Worm (Caenorhabditis elegans) whole organism, L4 larva: Measurements from ENCODE around the gene rbm-34.

Experiments
- F37D6.2 ChIP-seq: sonication (generic microtip); optimal IDR thresholded peaks from 2 replicates; lab custom pipeline; 2016; ENCODE audit warnings: mild to moderate bottlenecking, missing genetic modification characterization, missing compliant biosample characterization
- F44E2.7 ChIP-seq: fragments of 200-800 bp; sonication (Bioruptor generic); IDR thresholded peaks from 2 replicates; pipeline ENCODE4 v2.1.2; 2022; ENCODE audit warnings: missing genetic modification characterization, missing compliant biosample characterization
- F49E8.2 ChIP-seq: sonication (generic microtip); optimal IDR thresholded peaks from 2 replicates; lab custom pipeline; 2016; ENCODE audit warnings: missing compliant biosample characterization, mild to moderate bottlenecking, missing genetic modification characterization, borderline replicate concordance
- R02D3.7 ChIP-seq: fragments of 150-350 bp; sonication (generic microtip); optimal IDR thresholded peaks from 3 replicates; lab custom pipeline; 2014; ENCODE audit warnings: missing biosample characterization, missing genetic modification characterization
- Y5F2A.4 ChIP-seq: fragments of 200-800 bp; sonication (Bioruptor generic); optimal IDR thresholded peaks from 2 replicates; lab custom pipeline; 2018; ENCODE audit warnings: mild to moderate bottlenecking, missing genetic modification characterization, missing compliant biosample characterization
- aha-1 ChIP-seq: fragments of 150-350 bp; peaks from one replicate; lab custom pipeline; 2014; ENCODE audit warnings: missing biosample characterization, missing genetic modification characterization
- ama-1 ChIP-seq: fragments of 150-350 bp; optimal IDR thresholded peaks from 2 replicates; lab custom pipeline; 2014; ENCODE audit warnings: inconsistent platforms, mixed read lengths
- arid-1 ChIP-seq: fragments of 200-800 bp; sonication (Bioruptor generic); conservative IDR thresholded peaks from 2 replicates; pipeline ENCODE4 v1.3.6; 2022; ENCODE audit warnings: missing genetic modification reagents, missing genetic modification characterization, missing compliant biosample characterization
- attf-4 ChIP-seq: sonication (generic microtip); optimal IDR thresholded peaks from 3 replicates; lab custom pipeline; 2017; ENCODE audit warnings: missing biosample characterization, missing genetic modification characterization
- ceh-20 ChIP-seq: fragments of 200-800 bp; sonication (Bioruptor generic); IDR thresholded peaks from 2 replicates; pipeline ENCODE4 v1.3.6; 2022; ENCODE audit warnings: missing genetic modification reagents, missing genetic modification characterization, missing compliant biosample characterization
- ceh-62 ChIP-seq: sonication (generic microtip); optimal IDR thresholded peaks from 2 replicates; lab custom pipeline; 2017; ENCODE audit warnings: missing biosample characterization, missing genetic modification characterization
- ctbp-1 ChIP-seq: fragments of 200-800 bp; sonication (Bioruptor generic); IDR thresholded peaks from 2 replicates; pipeline ENCODE4 v1.3.6; 2022; ENCODE audit warnings: missing genetic modification reagents, missing genetic modification characterization, missing compliant biosample characterization
- daf-12 ChIP-seq: fragments of 150-350 bp; optimal IDR thresholded peaks from 2 replicates; lab custom pipeline; 2014; ENCODE audit warnings: missing biosample characterization, missing genetic modification reagents, missing genetic modification characterization
- dmd-9 ChIP-seq: fragments of 200-800 bp; sonication (Bioruptor generic); IDR thresholded peaks from 2 replicates; pipeline ENCODE4 v1.3.6; 2022; ENCODE audit warnings: missing genetic modification reagents, missing genetic modification characterization, missing compliant biosample characterization
- dpl-1 ChIP-seq: fragments of 150-350 bp; optimal IDR thresholded peaks from 2 replicates; lab custom pipeline; 2014; ENCODE audit warnings: missing biosample characterization, missing genetic modification reagents, missing genetic modification characterization
- egl-27 ChIP-seq: sonication (generic microtip); optimal IDR thresholded peaks from 3 replicates; lab custom pipeline; 2017; ENCODE audit warnings: missing biosample characterization, missing genetic modification reagents, missing genetic modification characterization
- egl-43 ChIP-seq: fragments of 200-800 bp; sonication (Bioruptor generic); IDR thresholded peaks from 2 replicates; pipeline ENCODE4 v1.3.6; 2022; ENCODE audit warnings: missing genetic modification reagents, missing genetic modification characterization, missing compliant biosample characterization
- fkh-10 ChIP-seq: fragments of 150-350 bp; optimal IDR thresholded peaks from 2 replicates; lab custom pipeline; 2014; ENCODE audit warnings: missing biosample characterization, missing genetic modification reagents, missing genetic modification characterization
- hif-1 ChIP-seq, 2 experiments: sonication (generic microtip); optimal IDR thresholded peaks; 2 replicates each; lab custom pipeline; 2016 to 2017; ENCODE audit warnings: missing compliant biosample characterization in 2 of 2, missing genetic modification characterization in 2 of 2, missing genetic modification reagents in 2 of 2, missing genotype in 2 of 2, mild to moderate bottlenecking in 1 of 2
- lim-7 ChIP-seq: fragments of 200-800 bp; sonication (Bioruptor generic); IDR thresholded peaks from 2 replicates; pipeline ENCODE4 v1.3.6; 2022; ENCODE audit warnings: missing genetic modification characterization, missing compliant biosample characterization
- lin-1 ChIP-seq: fragments of 200-800 bp; sonication (Bioruptor generic); IDR thresholded peaks from 2 replicates; pipeline ENCODE4 v1.3.6; 2022; ENCODE audit warnings: missing genetic modification reagents, missing genetic modification characterization, missing compliant biosample characterization
- lin-13 ChIP-seq: fragments of 150-350 bp; optimal IDR thresholded peaks from 2 replicates; lab custom pipeline; 2014; ENCODE audit warnings: missing biosample characterization, missing genetic modification reagents, missing genetic modification characterization
- lin-29 ChIP-seq: fragments of 200-800 bp; sonication (Bioruptor generic); IDR thresholded peaks from 2 replicates; pipeline ENCODE4 v1.3.6; 2022; ENCODE audit warnings: missing genetic modification reagents, missing genetic modification characterization, missing compliant biosample characterization
- lin-38 ChIP-seq: fragments of 200-800 bp; sonication (Bioruptor generic); IDR thresholded peaks from 2 replicates; pipeline ENCODE4 v1.3.6; 2022; ENCODE audit warnings: missing genetic modification reagents, missing genetic modification characterization, missing compliant biosample characterization
- lin-39 ChIP-seq: fragments of 150-350 bp; optimal IDR thresholded peaks from 2 replicates; lab custom pipeline; 2014; ENCODE audit warnings: missing biosample characterization, missing genetic modification reagents, missing genetic modification characterization
- madf-5 ChIP-seq, 2 experiments: fragments of 200-800 bp; sonication (Bioruptor generic); IDR thresholded peaks; 2 replicates each; pipeline ENCODE4 v1.3.6; 2022; ENCODE audit warnings: missing compliant biosample characterization in 2 of 2, missing genetic modification characterization in 2 of 2
- madf-9 ChIP-seq: fragments of 200-800 bp; sonication (Bioruptor generic); conservative IDR thresholded peaks from 2 replicates; pipeline ENCODE4 v1.3.6; 2022; ENCODE audit warnings: missing genetic modification reagents, missing genetic modification characterization, missing compliant biosample characterization
- mdt-29 ChIP-seq: fragments of 200-800 bp; sonication (Bioruptor generic); IDR thresholded peaks from 2 replicates; pipeline ENCODE4 v1.3.6; 2022; ENCODE audit warnings: missing genetic modification reagents, missing genetic modification characterization, missing compliant biosample characterization
- mep-1 ChIP-seq: fragments of 150-350 bp; sonication (generic microtip); optimal IDR thresholded peaks from 3 replicates; lab custom pipeline; 2014; ENCODE audit warnings: missing biosample characterization, missing genetic modification characterization
- mes-2 ChIP-seq: sonication (generic microtip); optimal IDR thresholded peaks from 2 replicates; lab custom pipeline; 2016; ENCODE audit warnings: missing genotype, mild to moderate bottlenecking, missing genetic modification characterization, missing compliant biosample characterization; ENCODE audit not compliant: poor library complexity, severe bottlenecking
- mxl-2 ChIP-seq: fragments of 200-800 bp; sonication (Bioruptor generic); conservative IDR thresholded peaks from 2 replicates; pipeline ENCODE4 v1.3.6; 2022; ENCODE audit warnings: missing genetic modification reagents, missing genetic modification characterization, missing compliant biosample characterization
- mxl-3 ChIP-seq: fragments of 200-800 bp; sonication (Bioruptor generic); optimal IDR thresholded peaks from 2 replicates; lab custom pipeline; 2018; ENCODE audit warnings: mild to moderate bottlenecking, missing genetic modification characterization, missing compliant biosample characterization
- nhr-102 ChIP-seq: sonication (generic microtip); optimal IDR thresholded peaks from 2 replicates; lab custom pipeline; 2016; ENCODE audit warnings: mild to moderate bottlenecking, missing genetic modification characterization, moderate library complexity, missing compliant biosample characterization
- nhr-111 ChIP-seq: fragments of 200-800 bp; sonication (Bioruptor generic); optimal IDR thresholded peaks from 2 replicates; lab custom pipeline; 2018; ENCODE audit warnings: mild to moderate bottlenecking, missing genetic modification characterization, missing compliant biosample characterization
- nhr-237 ChIP-seq: sonication (generic microtip); optimal IDR thresholded peaks from 2 replicates; lab custom pipeline; 2017; ENCODE audit warnings: missing biosample characterization, missing genetic modification characterization
- pha-4 ChIP-seq, 2 experiments: fragments of 150-350 bp in 1 of 2; fragments of 200-800 bp in 1 of 2; sonication (Bioruptor generic) in 1 of 2; IDR thresholded peaks in 1 of 2; optimal IDR thresholded peaks in 1 of 2; 2 replicates each; pipeline versions ENCODE4 v1.3.6 to Lab custom; 2014 to 2022; ENCODE audit warnings: missing genetic modification characterization in 2 of 2, missing genetic modification reagents in 2 of 2, missing biosample characterization in 1 of 2, missing compliant biosample characterization in 1 of 2
- pqm-1 ChIP-seq: sonication (generic microtip); optimal IDR thresholded peaks from 2 replicates; lab custom pipeline; 2017; ENCODE audit warnings: missing biosample characterization, missing genetic modification characterization
- sdz-12 ChIP-seq: fragments of 200-800 bp; sonication (Bioruptor generic); optimal IDR thresholded peaks from 2 replicates; lab custom pipeline; 2018; ENCODE audit warnings: mild to moderate bottlenecking, missing genetic modification characterization, missing compliant biosample characterization
- snpc-4 ChIP-seq: fragments of 150-350 bp; optimal IDR thresholded peaks from 2 replicates; lab custom pipeline; 2014; ENCODE audit warnings: missing biosample characterization, missing genetic modification characterization
- tag-97 ChIP-seq: fragments of 200-800 bp; sonication (Bioruptor generic); IDR thresholded peaks from 2 replicates; pipeline ENCODE4 v1.3.6; 2022; ENCODE audit warnings: missing genetic modification characterization, missing compliant biosample characterization
- tra-1 ChIP-seq: fragments of 200-800 bp; sonication (Bioruptor generic); IDR thresholded peaks from 2 replicates; pipeline ENCODE4 v1.3.6; 2022; ENCODE audit warnings: missing genetic modification reagents, missing genetic modification characterization, missing compliant biosample characterization
- unc-130 ChIP-seq: sonication (generic microtip); optimal IDR thresholded peaks from 2 replicates; lab custom pipeline; 2016; ENCODE audit warnings: missing genetic modification reagents, missing genetic modification characterization, missing compliant biosample characterization
- unc-39 ChIP-seq: sonication (generic microtip); optimal IDR thresholded peaks from 2 replicates; lab custom pipeline; 2017; ENCODE audit warnings: missing biosample characterization, missing genetic modification characterization
- zag-1 ChIP-seq: fragments of 150-350 bp; optimal IDR thresholded peaks from 2 replicates; lab custom pipeline; 2014; ENCODE audit warnings: missing biosample characterization, missing genetic modification characterization
- zfp-3 ChIP-seq: fragments of 200-800 bp; sonication (Bioruptor generic); conservative IDR thresholded peaks from 2 replicates; pipeline ENCODE4 v1.3.6; 2022; ENCODE audit warnings: missing genetic modification reagents, missing genetic modification characterization, missing compliant biosample characterization
- zip-11 ChIP-seq: fragments of 200-800 bp; sonication (Bioruptor generic); IDR thresholded peaks from 2 replicates; pipeline ENCODE4 v1.3.6; 2022; ENCODE audit warnings: missing genetic modification characterization, missing compliant biosample characterization
- zip-2 ChIP-seq: fragments of 150-350 bp; optimal IDR thresholded peaks from 2 replicates; lab custom pipeline; 2014; ENCODE audit warnings: missing biosample characterization, missing genetic modification characterization
- ztf-7 ChIP-seq: fragments of 150-350 bp; optimal IDR thresholded peaks from 2 replicates; lab custom pipeline; 2014; ENCODE audit warnings: missing biosample characterization, missing genetic modification characterization

Gene rbm-34

DNA sequence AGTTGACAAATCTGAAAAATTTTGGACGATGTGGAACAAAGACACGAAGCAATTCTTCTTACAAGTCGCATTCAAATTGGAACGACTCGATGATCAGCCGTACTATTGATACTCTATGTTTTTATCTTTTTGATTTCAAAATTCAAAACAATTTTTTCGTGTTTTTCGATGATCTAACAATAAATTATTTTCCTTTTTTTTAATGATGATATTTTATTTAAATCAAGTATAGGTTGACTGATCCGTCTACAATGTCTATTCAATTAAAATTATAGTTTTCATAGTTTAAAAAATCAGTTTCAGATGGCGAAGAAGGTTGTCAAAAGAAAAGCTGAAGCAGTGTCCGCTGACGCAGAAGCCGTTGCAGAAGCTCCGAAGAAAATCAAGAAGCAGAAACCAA lies at the start of gene rbm-34:
Gene rbm-34, plus strand, starts transcription at position 301 of the 400 bp plus-strand sequence.
- TF ChIP-seq zfp-3 (no peak), snpc-4 (tag; lab: Kevin White, UChicago) (no peak), tag-97 (GFP tag; lab: Robert Waterston, UW) (no peak), F49E8.2 (no peak), lin-29 (GFP tag; lab: Robert Waterston, UW) (no peak), pha-4 (GFP tag; IDR thresholded peaks at IDR 0.05; lab: Robert Waterston, UW) (0 out of 2 replicates have a peak, but pooled peaks have one; percentile 41), pha-4 (tag; optimal IDR thresholded peaks at IDR 0.05; lab: Kevin White, UChicago) (no peak)

DNA sequence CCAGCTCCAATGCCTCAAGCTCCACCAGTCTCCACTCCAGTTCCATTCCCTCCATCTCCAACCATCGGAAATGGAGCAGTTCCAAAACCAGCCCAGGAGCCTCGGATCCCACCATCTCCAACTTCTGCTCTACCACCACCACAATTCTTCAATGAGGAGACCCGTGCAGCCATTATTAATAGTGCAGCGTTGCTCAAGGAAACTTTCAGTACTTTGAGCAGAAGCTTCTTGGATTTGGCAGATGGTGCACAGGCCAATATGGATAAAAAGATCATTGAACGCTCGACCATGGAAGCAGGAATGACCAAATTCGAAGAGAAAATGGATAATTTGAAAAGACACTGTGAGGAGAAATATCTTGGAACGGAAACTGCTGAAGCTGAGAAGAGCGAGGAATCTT lies 49.8 kb upstream of the rbm-34 start:
- TF ChIP-seq hif-1 (tag; optimal IDR thresholded peaks at IDR 0.05; lab: Kevin White, UChicago) (no peak), aha-1 (tag; lab: Kevin White, UChicago) (peak; percentile 94), Y5F2A.4 (GFP tag; lab: Kevin White, UChicago) (peak; percentile 39), nhr-102 (peak; percentile 0), tra-1 (GFP tag; lab: Robert Waterston, UW) (no peak)

DNA sequence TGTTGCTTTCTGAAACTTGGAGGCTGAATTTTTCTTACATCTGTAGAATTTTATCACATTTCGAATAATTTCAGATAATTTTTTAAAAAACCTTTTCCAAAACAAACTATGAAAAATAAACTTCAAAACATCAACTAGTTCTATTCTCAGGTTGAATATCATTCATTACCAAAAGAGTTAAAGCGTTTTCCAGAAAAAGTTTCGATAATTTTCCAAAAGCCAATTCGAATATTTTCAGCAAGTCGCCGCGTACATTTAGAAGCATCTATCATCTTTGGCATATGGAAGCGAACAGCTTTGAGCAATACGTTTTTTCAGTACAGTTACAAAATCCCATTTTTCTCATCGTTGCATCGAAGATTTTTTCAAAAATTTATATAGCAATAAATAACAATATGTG lies 48.3 kb upstream of the rbm-34 start:
- no peak for TF ChIP-seq sdz-12
- TF ChIP-seq unc-39 = no peak
- no peak for TF ChIP-seq ceh-20 (GFP tag; lab: Robert Waterston, UW)
- TF ChIP-seq F49E8.2 = no peak
- TF ChIP-seq madf-9 = no peak
- no peak for TF ChIP-seq ama-1 (lab: Kevin White, UChicago)
- TF ChIP-seq mxl-3 (GFP tag; lab: Kevin White, UChicago) = no peak
- no peak for TF ChIP-seq lim-7 (GFP tag; lab: Robert Waterston, UW)
- TF ChIP-seq mep-1 = peak; percentile 73
- TF ChIP-seq zip-11 = no peak
- TF ChIP-seq lin-1 = no peak
- no peak for TF ChIP-seq egl-27 (tag; lab: Kevin White, UChicago)
- no peak for TF ChIP-seq ceh-62 (tag; lab: Kevin White, UChicago)
- peak; percentile 27 for TF ChIP-seq ztf-7 (tag; lab: Kevin White, UChicago)
- 0 out of 4 replicates have a peak, but pooled peaks of 1 of the 2 experiments have one; percentile 12 for TF ChIP-seq madf-5 (GFP tag; IDR thresholded peaks at IDR 0.05; lab: Robert Waterston, UW)
- TF ChIP-seq mdt-29 (GFP tag; lab: Robert Waterston, UW) = no peak
- no peak for TF ChIP-seq egl-43
- TF ChIP-seq mxl-2 (GFP tag; lab: Robert Waterston, UW) = no peak
- no peak for TF ChIP-seq pqm-1 (tag; lab: Kevin White, UChicago)
- TF ChIP-seq ctbp-1 (GFP tag; lab: Robert Waterston, UW) = no peak
- TF ChIP-seq arid-1 (GFP tag; lab: Robert Waterston, UW) = peak; percentile 49; the same call in 1 of the 2 replicates
- no peak for TF ChIP-seq F44E2.7 (GFP tag; lab: Robert Waterston, UW)
- TF ChIP-seq nhr-111 (GFP tag; lab: Kevin White, UChicago) = no peak
- TF ChIP-seq lin-38 (GFP tag; lab: Robert Waterston, UW) = peak; percentile 32; the same call in 1 of the 2 replicates
- TF ChIP-seq zag-1 (tag; lab: Kevin White, UChicago) = no peak
- no peak for TF ChIP-seq zfp-3
- TF ChIP-seq fkh-10 (GFP tag; lab: Kevin White, UChicago) = no peak
- no peak for TF ChIP-seq nhr-237 (tag; lab: Kevin White, UChicago)
- no peak for TF ChIP-seq R02D3.7 (tag; lab: Kevin White, UChicago)
- TF ChIP-seq unc-130 (GFP tag; lab: Kevin White, UChicago) = no peak
- TF ChIP-seq mes-2 = peak; percentile 23
- no peak for TF ChIP-seq dmd-9 (GFP tag; lab: Robert Waterston, UW)
- no peak for TF ChIP-seq lin-13 (GFP tag; lab: Kevin White, UChicago)
- TF ChIP-seq daf-12 (tag; lab: Kevin White, UChicago) = no peak
- TF ChIP-seq hif-1 (tag; optimal IDR thresholded peaks at IDR 0.05; lab: Kevin White, UChicago) = no peak
- no peak for TF ChIP-seq lin-39 (tag; lab: Kevin White, UChicago)
- no peak for TF ChIP-seq F37D6.2
- TF ChIP-seq attf-4 (tag; lab: Kevin White, UChicago) = no peak
- no peak for TF ChIP-seq dpl-1 (GFP tag; lab: Kevin White, UChicago)
- TF ChIP-seq zip-2 (tag; lab: Kevin White, UChicago) = no peak
